Worm (Caenorhabditis elegans) whole organism, early embryonic: ENCODE measurements around the gene vars-1.

ENCODE experiments used
- B0310.2 ChIP-seq: sonication (generic microtip); optimal IDR thresholded peaks from 2 replicates; lab custom pipeline; 2016; ENCODE audit warnings: mild to moderate bottlenecking, missing genetic modification characterization, missing compliant biosample characterization
- ceh-13 ChIP-seq: fragments of 200-800 bp; sonication (Bioruptor generic); optimal IDR thresholded peaks from 2 replicates; lab custom pipeline; 2018; ENCODE audit warnings: mild to moderate bottlenecking, missing genetic modification characterization, missing compliant biosample characterization
- flt-1 ChIP-seq: fragments of 200-800 bp; sonication (Bioruptor generic); IDR thresholded peaks from 2 replicates; pipeline ENCODE4 v1.3.6; 2022; ENCODE audit warnings: missing genetic modification characterization, missing compliant biosample characterization
- hmg-4 ChIP-seq: fragments of 200-800 bp; sonication (Bioruptor generic); optimal IDR thresholded peaks from 2 replicates; lab custom pipeline; 2018; ENCODE audit warnings: mild to moderate bottlenecking, missing genetic modification characterization, missing compliant biosample characterization
- hnd-1 ChIP-seq: sonication (generic microtip); optimal IDR thresholded peaks from 2 replicates; lab custom pipeline; 2016; ENCODE audit warnings: missing genetic modification characterization, missing compliant biosample characterization

ce11 chrV:8058359-8058758 lies 27.1 kb downstream of the vars-1 start, which contains the start of gene str-138:
- no peak for TF ChIP-seq flt-1 (GFP tag; lab: Robert Waterston, UW)
- TF ChIP-seq hmg-4 (GFP tag; lab: Kevin White, UChicago), result no peak
- no peak for TF ChIP-seq hnd-1 (tag; lab: Kevin White, UChicago)
- TF ChIP-seq ceh-13 (GFP tag; lab: Kevin White, UChicago), result no peak
- TF ChIP-seq B0310.2 (tag; lab: Kevin White, UChicago), result no peak
